Worm (Caenorhabditis elegans): ENCODE data around the gene F38B6.8.

F38B6.8 gene

ce11 chrX:6641509-6641908 lies 41.1 kb downstream of the F38B6.8 start:
- TF ChIP-seq nhr-47 (tag; optimal IDR thresholded peaks at IDR 0.05) (peak; percentile 50), blmp-1 (tag; optimal IDR thresholded peaks at IDR 0.05) (peak; percentile 15), fkh-8 (tag; optimal IDR thresholded peaks at IDR 0.05) (peak; percentile 51), ceh-88 (GFP tag; IDR thresholded peaks at IDR 0.05) (peak; percentile 17; the same call in 1 of the 2 replicates), efl-3 (GFP tag; optimal IDR thresholded peaks at IDR 0.05) (no peak), snpc-4 (tag; optimal IDR thresholded peaks at IDR 0.05) (no peak), ces-1 (GFP tag; optimal IDR thresholded peaks at IDR 0.05) (no peak), nhr-20 (tag; optimal IDR thresholded peaks at IDR 0.05) (peak; percentile 45), swsn-7 (tag; optimal IDR thresholded peaks at IDR 0.05) (peak; percentile 29), mdl-1 (tag; optimal IDR thresholded peaks at IDR 0.05) (no peak), C16A3.4 (tag; optimal IDR thresholded peaks at IDR 0.05) (no peak), irx-1 (tag; optimal IDR thresholded peaks at IDR 0.05) (no peak), unc-130 (tag; optimal IDR thresholded peaks at IDR 0.05) (no peak), nhr-11 (tag; optimal IDR thresholded peaks at IDR 0.05) (no peak), lsy-2 (tag; optimal IDR thresholded peaks at IDR 0.05) (peak in 1 of 2 experiments; percentile 66), ets-5 (GFP tag; IDR thresholded peaks at IDR 0.05) (no peak), zip-4 (GFP tag; optimal IDR thresholded peaks at IDR 0.05) (no peak), elt-3 (tag; optimal IDR thresholded peaks at IDR 0.05) (peak in 1 of 6 experiments; percentile 39), nhr-76 (tag; optimal IDR thresholded peaks at IDR 0.05) (no peak), egl-27 (tag; optimal IDR thresholded peaks at IDR 0.05) (no peak), unc-30 (tag; optimal IDR thresholded peaks at IDR 0.05) (no peak), elt-2 (tag; optimal IDR thresholded peaks at IDR 0.05) (no peak), grh-1 (GFP tag; IDR thresholded peaks at IDR 0.05) (0 out of 2 replicates have a peak, but pooled peaks have one; percentile 22), lin-35 (GFP tag; optimal IDR thresholded peaks at IDR 0.05) (no peak), lin-39 (tag; optimal IDR thresholded peaks at IDR 0.05) (no peak), lin-14 (GFP tag; optimal IDR thresholded peaks at IDR 0.05) (peak; percentile 66), ama-1 (optimal IDR thresholded peaks at IDR 0.05) (no peak), hlh-4 (tag; optimal IDR thresholded peaks at IDR 0.05) (no peak), nhr-90 (tag; optimal IDR thresholded peaks at IDR 0.05; ENCODE audit: poor library complexity) (no peak), nhr-28 (tag; optimal IDR thresholded peaks at IDR 0.05) (no peak), pqm-1 (tag; optimal IDR thresholded peaks at IDR 0.05) (no peak), mep-1 (tag; optimal IDR thresholded peaks at IDR 0.05) (no peak), ztf-4 (tag; optimal IDR thresholded peaks at IDR 0.05) (no peak), fkh-4 (tag; optimal IDR thresholded peaks at IDR 0.05; ENCODE audit: borderline replicate concordance) (no peak), unc-62 (GFP tag; optimal IDR thresholded peaks at IDR 0.05) (no peak), nhr-84 (tag; optimal IDR thresholded peaks at IDR 0.05) (no peak), ztf-11 (tag; optimal IDR thresholded peaks at IDR 0.05) (no peak), pax-3 (tag; optimal IDR thresholded peaks at IDR 0.05) (no peak), tlp-1 (tag; optimal IDR thresholded peaks at IDR 0.05) (no peak), jun-1 (tag; optimal IDR thresholded peaks at IDR 0.05) (no peak), nhr-85 (tag) (peak; percentile 66), alr-1 (tag; optimal IDR thresholded peaks at IDR 0.05; ENCODE audit: borderline replicate concordance) (no peak), fkh-10 (GFP tag; optimal IDR thresholded peaks at IDR 0.05) (no peak), skn-1 (tag; optimal IDR thresholded peaks at IDR 0.05) (peak; percentile 33), zag-1 (tag; optimal IDR thresholded peaks at IDR 0.05) (no peak), dpl-1 (GFP tag; optimal IDR thresholded peaks at IDR 0.05) (no peak), C34B4.2 (tag; optimal IDR thresholded peaks at IDR 0.05) (no peak), nhr-71 (tag; optimal IDR thresholded peaks at IDR 0.05) (peak; percentile 57), snu-23 (GFP tag; optimal IDR thresholded peaks at IDR 0.05) (peak; percentile 25), nhr-19 (GFP tag; conservative IDR thresholded peaks at IDR 0.05) (no peak; the same call in 1 of the 2 replicates), ceh-63 (GFP tag; optimal IDR thresholded peaks at IDR 0.05) (no peak), C04F5.9 (tag; optimal IDR thresholded peaks at IDR 0.05) (no peak), ceh-90 (tag; optimal IDR thresholded peaks at IDR 0.05) (no peak)
